Worm (Caenorhabditis elegans): Measurements from ENCODE around the gene emc-5.

The emc-5 gene

ce11 chrII:11453025-11453424 lies 43.6 kb upstream of the emc-5 start, which contains the start of gene rsp-1 (continued):
- TF ChIP-seq madf-5 (GFP tag; IDR thresholded peaks at IDR 0.05), result no peak
- no peak for TF ChIP-seq Y75B8A.6 (GFP tag; IDR thresholded peaks at IDR 0.05)
- TF ChIP-seq fkh-10 (GFP tag; optimal IDR thresholded peaks at IDR 0.05), result peak; percentile 60

ce11 chrII:11453639-11454038 lies 42.9 kb upstream of the emc-5 start:
- TF ChIP-seq F49E8.2 (tag; optimal IDR thresholded peaks at IDR 0.05; ENCODE audit: borderline replicate concordance), result no peak
- no peak for TF ChIP-seq unc-62 (GFP tag; optimal IDR thresholded peaks at IDR 0.05 in 1 of 2)
- TF ChIP-seq unc-62 (tag; optimal IDR thresholded peaks at IDR 0.05), result no peak
- no peak for TF ChIP-seq T26A8.4 (GFP tag; IDR thresholded peaks at IDR 0.05)
- TF ChIP-seq nhr-6 (tag; optimal IDR thresholded peaks at IDR 0.05), result no peak
- no peak for TF ChIP-seq aha-1 (tag)
- TF ChIP-seq nhr-25 (tag; optimal IDR thresholded peaks at IDR 0.05; ENCODE audit: borderline replicate concordance, insufficient read depth), result no peak
- TF ChIP-seq lim-7 (GFP tag; IDR thresholded peaks at IDR 0.05), result no peak
- no peak for TF ChIP-seq mes-2 (tag; optimal IDR thresholded peaks at IDR 0.05; ENCODE audit: poor library complexity, severe bottlenecking)
- TF ChIP-seq dmd-6 (GFP tag; IDR thresholded peaks at IDR 0.05), result peak; percentile 13; the same call in 1 of the 2 replicates
- TF ChIP-seq hmg-1.1 (GFP tag; IDR thresholded peaks at IDR 0.05), result 0 out of 2 replicates have a peak, but pooled peaks have one; percentile 10
- no peak for TF ChIP-seq nhr-28 (tag; optimal IDR thresholded peaks at IDR 0.05)

- peak; percentile 89 for TF ChIP-seq set-16 (GFP tag; IDR thresholded peaks at IDR 0.05)
- TF ChIP-seq snpc-4 (tag; optimal IDR thresholded peaks at IDR 0.05), result no peak
- TF ChIP-seq ceh-62 (tag; optimal IDR thresholded peaks at IDR 0.05), result no peak
- TF ChIP-seq mep-1 (tag; optimal IDR thresholded peaks at IDR 0.05), result no peak
- TF ChIP-seq rbr-2 (tag; optimal IDR thresholded peaks at IDR 0.05), result no peak
- TF ChIP-seq lin-1 (GFP tag; IDR thresholded peaks at IDR 0.05), result no peak
- no peak for TF ChIP-seq T20F7.1 (GFP tag; optimal IDR thresholded peaks at IDR 0.05)
- TF ChIP-seq aha-1 (tag), result peak; percentile 13
Observed at ce11 chrII:11455140-11455539, 41.4 kb upstream of the emc-5 start.

ce11 chrII:11455715-11456114 lies 40.9 kb upstream of the emc-5 start:
- TF ChIP-seq fkh-10 (GFP tag; optimal IDR thresholded peaks at IDR 0.05) (no peak), nhr-25 (tag; optimal IDR thresholded peaks at IDR 0.05; ENCODE audit: borderline replicate concordance, insufficient read depth) (no peak), nhr-111 (GFP tag; optimal IDR thresholded peaks at IDR 0.05) (no peak), lim-7 (GFP tag; IDR thresholded peaks at IDR 0.05) (no peak), lin-38 (GFP tag; IDR thresholded peaks at IDR 0.05) (peak; percentile 30), F49E8.2 (tag; optimal IDR thresholded peaks at IDR 0.05; ENCODE audit: borderline replicate concordance) (no peak), hif-1 (tag; optimal IDR thresholded peaks at IDR 0.05) (no peak), lin-29 (GFP tag; IDR thresholded peaks at IDR 0.05) (no peak), ces-1 (GFP tag; optimal IDR thresholded peaks at IDR 0.05) (no peak), lsy-2 (tag; optimal IDR thresholded peaks at IDR 0.05) (no peak), mep-1 (tag; optimal IDR thresholded peaks at IDR 0.05) (peak; percentile 5), nhr-102 (tag; optimal IDR thresholded peaks at IDR 0.05) (no peak), snpc-4 (tag; optimal IDR thresholded peaks at IDR 0.05) (no peak), mes-2 (tag; optimal IDR thresholded peaks at IDR 0.05; ENCODE audit: poor library complexity, severe bottlenecking) (peak; percentile 25), Y5F2A.4 (GFP tag; optimal IDR thresholded peaks at IDR 0.05) (no peak), hlh-30 (tag; optimal IDR thresholded peaks at IDR 0.05; ENCODE audit: insufficient read depth) (no peak), aly-2 (tag; optimal IDR thresholded peaks at IDR 0.05) (no peak)

- TF ChIP-seq hlh-11 (tag; optimal IDR thresholded peaks at IDR 0.05), result peak; percentile 40
- no peak for TF ChIP-seq nhr-41 (GFP tag; IDR thresholded peaks at IDR 0.05)
- no peak for TF ChIP-seq daf-16 (GFP tag; optimal IDR thresholded peaks at IDR 0.05)
- TF ChIP-seq daf-16 (tag; optimal IDR thresholded peaks at IDR 0.05), result peak; percentile 43
- peak; percentile 11 for TF ChIP-seq nhr-77 (tag; optimal IDR thresholded peaks at IDR 0.05)
- peak; percentile 39 for TF ChIP-seq dve-1 (tag; optimal IDR thresholded peaks at IDR 0.05; ENCODE audit: insufficient read depth)
- TF ChIP-seq pqm-1 (tag; optimal IDR thresholded peaks at IDR 0.05), result peak; percentile 54
- TF ChIP-seq unc-130 (GFP tag; optimal IDR thresholded peaks at IDR 0.05), result no peak
- no peak for TF ChIP-seq Y5F2A.4 (GFP tag; optimal IDR thresholded peaks at IDR 0.05)
- peak; percentile 75 for TF ChIP-seq nhr-28 (tag; optimal IDR thresholded peaks at IDR 0.05)
- TF ChIP-seq lin-38 (GFP tag; IDR thresholded peaks at IDR 0.05), result peak; percentile 20; the same call in 1 of the 2 replicates
- TF ChIP-seq dmd-6 (GFP tag; IDR thresholded peaks at IDR 0.05), result peak; percentile 27; the same call in 1 of the 2 replicates
- peak; percentile 12 for TF ChIP-seq aha-1 (tag)
Observed at ce11 chrII:11459883-11460282, 36.7 kb upstream of the emc-5 start.
